Worm (Caenorhabditis elegans): ENCODE measurements around the gene grl-5.

The grl-5 gene

DNA sequence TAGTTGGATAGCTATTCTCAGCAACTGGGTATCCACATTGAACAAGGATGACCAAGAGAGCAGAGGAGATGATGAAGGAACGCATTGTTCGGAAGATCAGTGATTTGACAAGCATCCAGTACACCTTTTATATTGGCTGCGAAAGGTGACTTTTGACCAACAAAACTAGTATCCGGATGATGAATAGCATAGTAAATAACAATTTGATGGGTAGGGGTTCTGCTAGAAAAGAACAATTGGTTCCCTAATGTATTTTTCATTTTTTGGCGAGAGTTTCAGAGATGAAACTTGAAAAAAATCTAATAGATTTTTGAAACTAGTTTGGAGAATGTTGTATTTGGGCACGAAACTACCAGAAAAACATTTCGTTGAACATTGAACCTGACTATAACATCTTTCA is 13.7 kb upstream of the grl-5 start, which contains the start of gene Y47D7A.11:
Gene Y47D7A.11, minus strand, starts transcription at position 101 of the 400 bp plus-strand sequence.
- TF ChIP-seq hnd-1 (tag; optimal IDR thresholded peaks at IDR 0.05) (no peak), sea-1 (GFP tag; conservative IDR thresholded peaks at IDR 0.05) (no peak), F13C5.2 (tag; optimal IDR thresholded peaks at IDR 0.05) (no peak)

DNA sequence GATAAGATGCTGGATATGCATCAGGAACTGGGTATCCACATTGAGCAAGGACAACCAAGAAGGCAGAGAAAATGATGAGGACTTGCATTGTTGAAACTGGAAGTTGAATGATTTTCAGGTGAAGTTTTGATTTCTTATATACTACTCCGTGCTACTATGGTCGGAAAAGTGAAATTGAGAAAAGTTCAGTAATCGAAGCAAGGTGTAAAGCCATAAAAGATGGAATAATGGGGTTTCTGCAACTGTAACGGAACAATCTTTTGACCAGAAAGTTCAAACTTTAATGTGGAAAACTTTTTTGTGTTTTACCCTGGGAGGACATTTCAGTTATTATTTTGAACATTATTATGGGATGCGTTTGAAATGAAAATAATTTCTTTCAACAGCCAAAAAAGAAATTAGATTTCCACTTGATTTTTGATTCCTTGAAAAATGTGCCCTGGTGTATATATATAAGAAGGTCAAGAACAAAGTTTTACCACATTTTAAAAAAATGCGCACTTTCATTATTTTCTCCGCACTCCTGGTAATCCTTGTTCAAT is 9.5 kb upstream of the grl-5 start, which contains the start of the genes Y47D7A.9 and Y47D7A.19:
Gene Y47D7A.9, minus strand, starts transcription at position 101 of the 542 bp plus-strand sequence.
Gene Y47D7A.19, plus strand, starts transcription at position 492 of the 542 bp plus-strand sequence.
- no peak for TF ChIP-seq tra-4 (tag; optimal IDR thresholded peaks at IDR 0.05)
- no peak for TF ChIP-seq hmbx-1 (tag; optimal IDR thresholded peaks at IDR 0.05)
- no peak for TF ChIP-seq hnd-1 (tag; optimal IDR thresholded peaks at IDR 0.05)
- TF ChIP-seq ama-1 (optimal IDR thresholded peaks at IDR 0.05): no peak
- no peak for TF ChIP-seq hmg-4 (GFP tag; optimal IDR thresholded peaks at IDR 0.05)
- TF ChIP-seq pes-1 (GFP tag; IDR thresholded peaks at IDR 0.05): no peak
- TF ChIP-seq ceh-13 (GFP tag; optimal IDR thresholded peaks at IDR 0.05): no peak
- no peak for TF ChIP-seq flt-1 (GFP tag; IDR thresholded peaks at IDR 0.05)
- no peak for TF ChIP-seq F13C5.2 (tag; optimal IDR thresholded peaks at IDR 0.05)
- no peak for TF ChIP-seq tbx-37 (GFP tag; conservative IDR thresholded peaks at IDR 0.05)
- no peak for TF ChIP-seq sea-1 (GFP tag; conservative IDR thresholded peaks at IDR 0.05)
- no peak for TF ChIP-seq ets-7 (tag; optimal IDR thresholded peaks at IDR 0.05)
- TF ChIP-seq tbx-11 (GFP tag; IDR thresholded peaks at IDR 0.05): no peak
- no peak for TF ChIP-seq aly-1 (tag; optimal IDR thresholded peaks at IDR 0.05)
- no peak for TF ChIP-seq ceh-36 (tag; optimal IDR thresholded peaks at IDR 0.05)
- no peak for TF ChIP-seq B0310.2 (tag; optimal IDR thresholded peaks at IDR 0.05)
- TF ChIP-seq scrt-1 (GFP tag; IDR thresholded peaks at IDR 0.05): no peak

DNA sequence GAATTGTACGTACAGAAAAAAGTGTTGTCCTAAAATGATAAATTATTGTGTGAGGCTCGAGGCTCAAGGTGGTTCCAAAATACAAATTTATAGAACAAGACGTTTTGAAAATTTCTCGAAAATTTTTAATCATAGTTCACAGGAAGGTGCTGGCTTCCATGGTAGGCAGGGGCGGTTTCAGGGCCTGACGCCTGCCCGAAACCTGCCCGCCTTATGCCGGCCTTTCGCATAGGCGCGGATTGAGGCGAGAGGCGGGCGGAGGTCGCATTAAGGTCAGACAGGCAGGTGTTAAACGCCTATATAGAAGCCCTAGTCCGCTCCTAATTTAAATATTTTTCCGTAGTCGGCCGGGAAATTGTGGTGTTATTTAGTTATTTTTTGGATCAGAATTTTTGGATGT is 8.6 kb upstream of the grl-5 start:
- TF ChIP-seq ama-1 (optimal IDR thresholded peaks at IDR 0.05) (no peak), scrt-1 (GFP tag; IDR thresholded peaks at IDR 0.05) (no peak), hmg-4 (GFP tag; optimal IDR thresholded peaks at IDR 0.05) (no peak), ets-7 (tag; optimal IDR thresholded peaks at IDR 0.05) (no peak), F13C5.2 (tag; optimal IDR thresholded peaks at IDR 0.05) (no peak), hnd-1 (tag; optimal IDR thresholded peaks at IDR 0.05) (no peak), flt-1 (GFP tag; IDR thresholded peaks at IDR 0.05) (no peak), tbx-37 (GFP tag; conservative IDR thresholded peaks at IDR 0.05) (no peak), ceh-36 (tag; optimal IDR thresholded peaks at IDR 0.05) (no peak), hmbx-1 (tag; optimal IDR thresholded peaks at IDR 0.05) (no peak), pes-1 (GFP tag; IDR thresholded peaks at IDR 0.05) (no peak), ceh-13 (GFP tag; optimal IDR thresholded peaks at IDR 0.05) (no peak), tra-4 (tag; optimal IDR thresholded peaks at IDR 0.05) (no peak), tbx-11 (GFP tag; IDR thresholded peaks at IDR 0.05) (no peak), sea-1 (GFP tag; conservative IDR thresholded peaks at IDR 0.05) (no peak), B0310.2 (tag; optimal IDR thresholded peaks at IDR 0.05) (no peak)

DNA sequence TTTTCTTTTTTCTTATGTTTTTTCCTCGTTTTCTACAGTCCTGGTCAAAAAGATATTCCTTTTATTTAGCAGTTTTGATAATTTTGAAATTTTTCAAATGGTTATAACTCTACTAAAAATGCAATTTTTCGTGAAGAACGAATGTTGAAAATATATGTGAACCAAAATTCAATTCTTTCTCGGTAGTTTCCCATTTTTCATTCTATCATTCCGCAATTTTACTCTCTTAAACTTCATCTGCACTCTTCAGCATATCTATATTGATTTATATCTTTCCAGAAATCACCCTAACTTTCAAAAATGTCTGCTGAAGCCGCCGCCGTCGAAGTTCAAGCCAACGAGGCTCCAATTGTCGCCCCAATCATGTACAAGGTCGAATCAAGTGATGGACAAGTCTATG is 7.7 kb upstream of the grl-5 start, which contains the start of gene skr-7:
Gene skr-7, plus strand, starts transcription at position 301 of the 400 bp plus-strand sequence.
- TF ChIP-seq ama-1 (optimal IDR thresholded peaks at IDR 0.05): no peak
- no peak for TF ChIP-seq aly-1 (tag; optimal IDR thresholded peaks at IDR 0.05)
- TF ChIP-seq ceh-36 (tag; optimal IDR thresholded peaks at IDR 0.05): no peak
- no peak for TF ChIP-seq hmbx-1 (tag; optimal IDR thresholded peaks at IDR 0.05)
- TF ChIP-seq sea-1 (GFP tag; conservative IDR thresholded peaks at IDR 0.05): no peak
- TF ChIP-seq hmg-4 (GFP tag; optimal IDR thresholded peaks at IDR 0.05): no peak
- no peak for TF ChIP-seq scrt-1 (GFP tag; IDR thresholded peaks at IDR 0.05)
- TF ChIP-seq F13C5.2 (tag; optimal IDR thresholded peaks at IDR 0.05): no peak
- no peak for TF ChIP-seq pes-1 (GFP tag; IDR thresholded peaks at IDR 0.05)
- no peak for TF ChIP-seq flt-1 (GFP tag; IDR thresholded peaks at IDR 0.05)

DNA sequence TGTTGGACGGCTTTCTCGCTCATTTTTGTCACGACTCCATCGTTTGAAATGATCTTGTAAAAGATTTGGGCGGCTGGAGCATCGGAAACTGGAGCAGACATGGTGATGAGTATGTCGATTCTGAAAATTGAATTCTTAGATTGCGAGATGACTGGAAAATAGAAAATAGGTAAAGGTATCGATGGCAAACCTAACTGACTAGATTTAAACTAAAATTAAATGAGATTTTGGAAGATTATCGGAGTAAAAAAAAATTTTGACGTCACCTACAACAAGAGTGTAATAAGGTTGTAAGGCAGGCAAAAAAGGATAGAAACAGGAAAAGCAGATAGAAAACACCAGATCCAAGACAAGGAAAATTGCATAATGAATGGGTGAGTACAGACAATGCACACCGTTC is 7.0 kb upstream of the grl-5 start, which contains the start of gene skr-14:
Gene skr-14, minus strand, starts transcription at position 101 of the 400 bp plus-strand sequence.
- TF ChIP-seq tbx-11 (GFP tag; IDR thresholded peaks at IDR 0.05) (no peak), pes-1 (GFP tag; IDR thresholded peaks at IDR 0.05) (no peak), F13C5.2 (tag; optimal IDR thresholded peaks at IDR 0.05) (no peak), flt-1 (GFP tag; IDR thresholded peaks at IDR 0.05) (no peak)

DNA sequence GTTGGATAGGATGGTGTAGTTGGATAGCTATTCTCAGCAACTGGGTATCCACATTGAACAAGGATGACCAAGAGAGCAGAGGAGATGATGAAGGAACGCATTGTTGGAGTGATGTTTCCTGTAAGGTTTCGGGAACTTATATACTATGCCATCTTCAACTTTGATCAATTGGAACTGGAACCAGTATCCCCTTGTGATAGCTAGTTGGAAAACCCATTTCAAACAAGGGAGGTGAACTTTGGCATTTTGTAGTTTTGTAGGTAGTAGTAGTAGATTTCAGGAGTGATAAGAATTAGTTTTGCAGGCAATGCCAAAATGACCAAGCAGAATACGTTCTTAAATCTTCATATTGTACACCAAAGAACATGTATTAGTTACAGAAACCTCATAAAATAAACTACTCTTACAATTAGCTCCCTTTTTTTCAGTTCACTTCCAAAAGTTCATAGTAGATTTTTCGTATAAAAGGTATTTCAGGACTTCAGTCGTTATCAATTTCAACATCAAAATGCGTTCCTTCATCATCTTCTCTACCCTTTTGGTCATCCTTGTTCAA is 5.4 kb upstream of the grl-5 start, which contains the start of the genes Y47D7A.7 and Y47D7A.2:
Gene Y47D7A.7, minus strand, starts transcription at position 101 of the 556 bp plus-strand sequence.
Gene Y47D7A.2, plus strand, starts transcription at position 506 of the 556 bp plus-strand sequence.
- TF ChIP-seq scrt-1 (GFP tag; IDR thresholded peaks at IDR 0.05) (no peak), aly-1 (tag; optimal IDR thresholded peaks at IDR 0.05) (no peak), sea-1 (GFP tag; conservative IDR thresholded peaks at IDR 0.05) (no peak), ama-1 (optimal IDR thresholded peaks at IDR 0.05) (no peak), ceh-13 (GFP tag; optimal IDR thresholded peaks at IDR 0.05) (no peak), pes-1 (GFP tag; IDR thresholded peaks at IDR 0.05) (no peak)

DNA sequence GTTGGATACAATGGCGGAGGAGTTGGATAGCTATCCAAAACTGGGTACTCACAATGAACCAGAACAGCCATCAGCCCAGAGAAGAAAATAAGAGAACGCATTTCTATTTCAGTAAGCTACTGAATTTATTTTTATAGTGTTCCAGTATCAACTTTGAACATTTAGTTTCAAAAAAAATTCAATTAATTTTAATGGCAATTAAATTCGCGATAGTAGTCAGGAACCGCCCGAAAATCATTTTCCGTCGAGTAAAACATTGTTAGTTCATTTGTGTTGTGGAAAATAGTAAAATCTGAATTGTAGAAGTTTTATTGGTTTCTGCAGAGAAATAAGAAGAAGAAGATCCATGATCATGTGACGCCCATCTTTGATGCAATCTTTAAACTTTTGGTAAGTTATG is 3.7 kb upstream of the grl-5 start, which contains the start of gene Y47D7A.6:
Gene Y47D7A.6, minus strand, starts transcription at position 101 of the 400 bp plus-strand sequence.
- no peak for TF ChIP-seq sea-1 (GFP tag; conservative IDR thresholded peaks at IDR 0.05)
- no peak for TF ChIP-seq hnd-1 (tag; optimal IDR thresholded peaks at IDR 0.05)

DNA sequence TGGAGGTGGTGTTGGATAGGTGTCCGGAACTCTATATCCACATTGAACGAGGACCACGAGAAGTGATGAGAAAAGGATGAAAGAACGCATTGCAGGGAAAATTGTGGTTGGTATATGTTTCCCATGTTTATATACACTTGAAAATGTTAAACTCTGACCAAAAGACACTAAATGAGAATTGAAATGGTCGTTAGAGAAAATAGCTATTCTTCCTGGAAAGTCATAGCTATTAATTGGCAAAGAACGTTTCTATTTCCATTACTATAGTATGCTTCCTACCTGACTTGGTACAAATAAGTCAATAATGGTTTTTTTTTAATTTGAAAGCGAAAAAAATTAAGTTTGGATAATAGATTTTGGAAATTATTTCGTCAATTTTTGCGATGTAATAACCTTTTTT is 2.2 kb upstream of the grl-5 start, which contains the start of gene Y47D7A.18:
Gene Y47D7A.18, minus strand, starts transcription at position 101 of the 400 bp plus-strand sequence.
- TF ChIP-seq scrt-1 (GFP tag; IDR thresholded peaks at IDR 0.05) (no peak), F13C5.2 (tag; optimal IDR thresholded peaks at IDR 0.05) (no peak), ceh-13 (GFP tag; optimal IDR thresholded peaks at IDR 0.05) (no peak), aly-1 (tag; optimal IDR thresholded peaks at IDR 0.05) (no peak), tbx-37 (GFP tag; conservative IDR thresholded peaks at IDR 0.05) (no peak), B0310.2 (tag; optimal IDR thresholded peaks at IDR 0.05) (no peak), tbx-11 (GFP tag; IDR thresholded peaks at IDR 0.05) (no peak), ceh-36 (tag; optimal IDR thresholded peaks at IDR 0.05) (no peak), pes-1 (GFP tag; IDR thresholded peaks at IDR 0.05) (no peak), sea-1 (GFP tag; conservative IDR thresholded peaks at IDR 0.05) (no peak), hmg-4 (GFP tag; optimal IDR thresholded peaks at IDR 0.05) (no peak), flt-1 (GFP tag; IDR thresholded peaks at IDR 0.05) (no peak), ets-7 (tag; optimal IDR thresholded peaks at IDR 0.05) (no peak), tra-4 (tag; optimal IDR thresholded peaks at IDR 0.05) (no peak), hmbx-1 (tag; optimal IDR thresholded peaks at IDR 0.05) (no peak), hnd-1 (tag; optimal IDR thresholded peaks at IDR 0.05) (no peak), ama-1 (optimal IDR thresholded peaks at IDR 0.05) (no peak)

Data from whole organism, early embryonic.